Fruit fly (Drosophila melanogaster): ENCODE measurements around the gene CG42523.

The CG42523 gene

DNA sequence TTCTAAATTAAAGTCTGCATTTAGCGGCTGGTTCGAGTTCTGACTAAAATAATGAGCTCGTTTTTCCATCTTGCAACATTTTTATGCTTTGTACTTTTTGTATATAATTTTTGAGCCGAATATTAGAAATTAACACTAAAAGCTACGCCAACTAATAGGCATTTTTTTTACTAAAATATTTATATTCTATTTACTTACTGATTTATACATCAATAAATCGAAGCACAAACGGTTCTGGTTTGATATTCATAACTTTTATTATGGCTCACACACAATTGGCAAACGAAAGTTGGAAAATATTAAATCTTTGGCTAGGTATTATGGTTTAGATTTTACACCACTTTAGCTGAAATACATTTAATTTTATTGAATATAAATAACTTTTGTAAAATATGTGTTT lies 28.3 kb upstream of the CG42523 start, which contains the start of gene CG15631:
Gene CG15631, minus strand, starts transcription at position 101 of the 400 bp plus-strand sequence.
- TF ChIP-seq croc (GFP tag; conservative IDR thresholded peaks at IDR 0.05) (no peak), CG7271 (tag; optimal IDR thresholded peaks at IDR 0.05) (no peak), CG9437 (GFP tag; optimal IDR thresholded peaks at IDR 0.05) (no peak)

DNA sequence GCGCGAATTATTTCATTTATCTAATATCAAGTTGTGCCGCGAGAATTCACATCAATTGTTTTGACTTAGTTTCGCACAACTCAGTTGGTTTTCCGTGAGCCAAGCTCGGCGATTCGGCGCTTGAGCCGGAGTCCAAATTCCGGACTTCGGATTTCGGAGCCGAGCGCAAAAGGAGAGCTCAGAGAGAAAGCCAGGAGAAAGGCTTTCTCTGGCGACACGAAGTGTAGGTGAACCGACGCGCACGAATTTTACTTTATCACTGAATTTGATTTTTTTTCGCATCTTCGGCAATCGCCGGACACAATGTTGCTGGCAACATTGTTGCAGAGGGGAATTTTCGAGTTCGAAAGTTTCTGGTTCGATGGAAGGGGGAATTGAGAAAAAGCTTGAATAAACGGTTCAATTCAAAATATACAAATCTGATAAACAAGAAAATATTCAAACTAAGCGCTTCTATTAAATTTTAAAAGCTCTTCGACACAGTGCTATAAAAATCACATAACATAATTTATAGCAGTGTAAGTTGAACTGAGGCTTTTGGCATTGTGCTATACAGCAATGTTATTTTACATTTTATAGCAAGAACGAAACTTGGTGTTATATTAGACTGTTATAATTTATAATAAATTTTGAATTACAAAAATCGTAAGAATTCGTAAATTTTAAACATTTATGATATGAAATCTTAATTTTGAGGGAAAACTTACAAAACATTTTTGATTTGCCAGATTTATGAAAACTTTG lies 31.3 kb downstream of the CG42523 start, which contains the start of gene fipi:
Gene fipi, minus strand, starts transcription at position 265 of the 744 bp plus-strand sequence.
- TF ChIP-seq CG10979 (tag; optimal IDR thresholded peaks at IDR 0.05) (peak; percentile 19), unpg (GFP tag; optimal IDR thresholded peaks at IDR 0.05) (peak; percentile 37), Oli (tag; optimal IDR thresholded peaks at IDR 0.05) (no peak), CG17568 (GFP tag; optimal IDR thresholded peaks at IDR 0.05) (peak; percentile 52), E2f2 (GFP tag; IDR thresholded peaks at IDR 0.05) (peak; percentile 41; the same call in 1 of the 2 replicates), Myb (GFP tag; optimal IDR thresholded peaks at IDR 0.05) (peak; percentile 15), CG14710 (tag; optimal IDR thresholded peaks at IDR 0.05) (peak; percentile 41), CG33213 (GFP tag; optimal IDR thresholded peaks at IDR 0.05) (no peak), sim (GFP tag; IDR thresholded peaks at IDR 0.05) (peak; percentile 42; the same call in 1 of the 2 replicates), CG11696 (GFP tag; IDR thresholded peaks at IDR 0.05) (no peak), sug (tag; optimal IDR thresholded peaks at IDR 0.05) (no peak), sens (GFP tag) (peak; percentile 68), fd96Cb (tag; optimal IDR thresholded peaks at IDR 0.05) (no peak), Usf (GFP tag; optimal IDR thresholded peaks at IDR 0.05) (no peak), Hr51 (GFP tag; optimal IDR thresholded peaks at IDR 0.05) (peak in 1 of 2 experiments; percentile 33), CG31441 (GFP tag; IDR thresholded peaks at IDR 0.05) (peak; percentile 60), seq (GFP tag; IDR thresholded peaks at IDR 0.05) (no peak), CG15269 (tag; optimal IDR thresholded peaks at IDR 0.05) (no peak), gem (tag; optimal IDR thresholded peaks at IDR 0.05) (peak; percentile 2), PHDP (tag; optimal IDR thresholded peaks at IDR 0.05) (peak; percentile 41), Bdp1 (GFP tag; optimal IDR thresholded peaks at IDR 0.05) (no peak), vvl (GFP tag; IDR thresholded peaks at IDR 0.05) (0 out of 2 replicates have a peak, but pooled peaks have one; percentile 43), NC2α (GFP tag; optimal IDR thresholded peaks at IDR 0.05) (no peak), CG2712 (tag; optimal IDR thresholded peaks at IDR 0.05) (peak; percentile 35), gcm (GFP tag; optimal IDR thresholded peaks at IDR 0.05) (peak; percentile 27), eve (GFP tag; optimal IDR thresholded peaks at IDR 0.05) (peak in 1 of 2 experiments; percentile 82), CG16863 (GFP tag; optimal IDR thresholded peaks at IDR 0.05) (no peak), D19B (GFP tag; optimal IDR thresholded peaks at IDR 0.05) (no peak), lilli (GFP tag; optimal IDR thresholded peaks at IDR 0.05) (no peak), CG34224 (GFP tag; IDR thresholded peaks at IDR 0.05; ENCODE audit: partially characterized antibody) (0 out of 3 replicates have a peak, but pooled peaks have one; percentile 9), CG10267 (tag; optimal IDR thresholded peaks at IDR 0.05) (peak; percentile 34), CG43689 (GFP tag; IDR thresholded peaks at IDR 0.05) (0 out of 2 replicates have a peak, but pooled peaks have one; percentile 8), pum (GFP tag; optimal IDR thresholded peaks at IDR 0.05) (no peak), CG2202 (tag; optimal IDR thresholded peaks at IDR 0.05) (peak; percentile 12), trem (tag; optimal IDR thresholded peaks at IDR 0.05) (peak; percentile 16), ci (GFP tag; IDR thresholded peaks at IDR 0.05) (peak; percentile 61; the same call in 1 of the 3 replicates), CG12391 (tag; optimal IDR thresholded peaks at IDR 0.05) (peak; percentile 29), Eip74EF (GFP tag; optimal IDR thresholded peaks at IDR 0.05) (no peak), bsh (GFP tag; optimal IDR thresholded peaks at IDR 0.05) (peak in 1 of 2 experiments; percentile 46), Vsx1 (GFP tag; optimal IDR thresholded peaks at IDR 0.05) (no peak), hkb (optimal IDR thresholded peaks at IDR 0.05) (no peak), hkb (GFP tag; IDR thresholded peaks at IDR 0.05) (peak; percentile 52), CG2875 (GFP tag; optimal IDR thresholded peaks at IDR 0.05) (peak; percentile 33)

Data from whole organism, embryonic.